Worm (Caenorhabditis elegans) whole organism, midembryonic: Measurements from ENCODE around the gene cogc-4.

ENCODE experiments used
- cog-1 ChIP-seq: sonication (generic microtip); optimal IDR thresholded peaks from 2 replicates; lab custom pipeline; 2016; ENCODE audit warnings: missing genetic modification characterization, missing compliant biosample characterization
- flt-1 ChIP-seq: fragments of 200-800 bp; sonication (Bioruptor generic); IDR thresholded peaks from 2 replicates; pipeline ENCODE4 v1.3.6; 2022; ENCODE audit warnings: missing genetic modification characterization, missing compliant biosample characterization
- klf-2 ChIP-seq: fragments of 200-800 bp; sonication (Bioruptor generic); conservative IDR thresholded peaks from 2 replicates; pipeline ENCODE4 v1.3.6; 2022; ENCODE audit warnings: missing genetic modification reagents, missing genetic modification characterization, missing compliant biosample characterization
- med-1 ChIP-seq: sonication (generic microtip); optimal IDR thresholded peaks from 2 replicates; lab custom pipeline; 2017; ENCODE audit warnings: missing genetic modification characterization, mild to moderate bottlenecking, missing compliant biosample characterization, antibody characterized with exemption, missing genetic modification reagents; ENCODE audit not compliant: insufficient read depth
- ref-1 ChIP-seq: fragments of 200-800 bp; sonication (Bioruptor generic); conservative IDR thresholded peaks from 2 replicates; pipeline ENCODE4 v1.3.6; 2022; ENCODE audit warnings: missing genetic modification reagents, missing genetic modification characterization, missing compliant biosample characterization
- tab-1 ChIP-seq: fragments of 200-800 bp; sonication (Bioruptor generic); IDR thresholded peaks from 2 replicates; pipeline ENCODE4 v1.3.6; 2022; ENCODE audit warnings: missing genetic modification characterization, missing compliant biosample characterization
- ztf-23 ChIP-seq: fragments of 200-800 bp; sonication (Bioruptor generic); IDR thresholded peaks from 2 replicates; pipeline ENCODE4 v1.3.6; 2022; ENCODE audit warnings: missing genetic modification reagents, missing genetic modification characterization, missing compliant biosample characterization
- ztf-29 ChIP-seq: fragments of 200-800 bp; sonication (Bioruptor generic); IDR thresholded peaks from 2 replicates; pipeline ENCODE4 v1.3.6; 2022; ENCODE audit warnings: missing genetic modification reagents, missing genetic modification characterization, missing compliant biosample characterization

DNA sequence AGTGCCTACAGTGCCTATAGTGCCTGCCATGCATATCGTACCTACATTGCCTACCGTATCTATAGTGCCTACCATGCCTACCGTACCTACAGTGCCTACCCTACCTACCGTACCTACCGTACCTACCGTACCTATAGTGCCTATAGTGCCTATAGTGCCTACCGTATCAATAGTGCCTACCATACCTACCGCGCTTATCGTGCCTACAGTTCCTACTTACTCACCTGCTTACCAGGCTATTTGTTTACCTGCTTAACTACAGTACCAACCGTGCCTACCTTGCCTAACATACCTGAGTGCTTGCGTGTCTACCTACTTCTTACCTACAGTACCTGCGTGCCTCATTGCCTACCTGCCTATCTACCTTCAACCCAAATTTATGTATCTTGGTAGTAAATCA lies 38.2 kb downstream of the cogc-4 start:
- TF ChIP-seq cog-1 (no peak), ztf-23 (GFP tag; lab: Robert Waterston, UW) (no peak), klf-2 (GFP tag; lab: Robert Waterston, UW) (no peak), flt-1 (no peak), ztf-29 (GFP tag; lab: Robert Waterston, UW) (no peak), med-1 (GFP tag; lab: Kevin White, UChicago) (no peak), tab-1 (GFP tag; lab: Robert Waterston, UW) (no peak), ref-1 (GFP tag; lab: Robert Waterston, UW) (no peak)
